Worm (Caenorhabditis elegans) whole organism, L2 larva: ENCODE measurements around the gene fbxb-5.

ENCODE experiments used
- ceh-82 ChIP-seq: fragments of 150-350 bp; optimal IDR thresholded peaks from 2 replicates; lab custom pipeline; 2014; ENCODE audit warnings: missing biosample characterization, missing genetic modification characterization
- egl-27 ChIP-seq: sonication (generic microtip); optimal IDR thresholded peaks from 3 replicates; lab custom pipeline; 2017; ENCODE audit warnings: missing biosample characterization, missing genetic modification reagents, missing genetic modification characterization
- nhr-21 ChIP-seq: fragments of 150-350 bp; optimal IDR thresholded peaks from 2 replicates; lab custom pipeline; 2014; ENCODE audit warnings: missing biosample characterization, missing genetic modification characterization
- unc-62 ChIP-seq: fragments of 150-350 bp; optimal IDR thresholded peaks from 2 replicates; lab custom pipeline; 2014; ENCODE audit warnings: missing biosample characterization, missing genetic modification reagents, missing genetic modification characterization
- zag-1 ChIP-seq: fragments of 150-350 bp; optimal IDR thresholded peaks from 2 replicates; lab custom pipeline; 2014; ENCODE audit warnings: missing biosample characterization, missing genetic modification characterization

DNA sequence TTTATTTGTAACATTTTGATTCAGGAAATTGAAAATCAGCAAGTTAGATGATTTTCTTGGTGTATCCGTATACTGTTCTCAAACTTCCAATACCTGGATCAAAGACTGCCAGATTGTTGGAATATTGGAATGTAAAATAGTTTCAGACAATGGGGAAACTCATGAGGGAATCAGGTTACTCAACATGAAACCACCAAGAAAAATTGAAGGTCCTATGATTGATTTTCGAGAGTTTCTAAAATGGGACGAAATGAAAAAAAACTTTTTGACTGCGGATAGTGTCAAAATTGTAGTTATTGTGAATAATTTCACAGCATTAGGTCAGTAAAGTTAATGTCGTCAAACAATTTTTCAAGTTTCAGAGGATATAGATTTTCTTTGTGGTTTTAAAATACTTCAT lies 49.5 kb upstream of the fbxb-5 start, which contains the start of gene math-3:
- TF ChIP-seq nhr-21 (no peak), unc-62 (no peak), egl-27 (no peak), ceh-82 (tag; lab: Kevin White, UChicago) (no peak), zag-1 (tag; lab: Kevin White, UChicago) (no peak)
